Worm (Caenorhabditis elegans): ENCODE data around the gene gmap-1.

gmap-1 gene

DNA sequence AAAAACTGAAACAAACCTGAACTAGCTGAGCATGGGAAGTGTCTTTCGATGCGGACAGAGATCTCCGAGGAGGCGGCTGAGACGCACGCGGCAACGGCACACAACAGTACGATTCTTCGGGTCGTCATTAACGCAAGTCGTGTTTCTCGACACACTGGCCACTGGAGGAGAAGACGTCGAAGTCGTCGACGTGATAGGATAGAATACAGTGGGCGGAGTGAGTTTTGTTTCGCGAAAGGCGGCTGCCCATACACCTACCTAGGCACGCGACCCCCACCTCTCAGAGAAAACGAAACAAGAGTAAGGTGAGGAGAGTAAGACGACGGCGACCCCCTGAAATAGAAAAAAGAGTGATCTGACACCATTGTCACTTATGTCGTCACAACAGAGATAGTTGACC, at the start of gene gmap-1:
Gene gmap-1 (minus strand): TSS at position 211 of the 400 bp plus-strand sequence.
- TF ChIP-seq unc-62 (GFP tag; optimal IDR thresholded peaks at IDR 0.05): no peak

DNA sequence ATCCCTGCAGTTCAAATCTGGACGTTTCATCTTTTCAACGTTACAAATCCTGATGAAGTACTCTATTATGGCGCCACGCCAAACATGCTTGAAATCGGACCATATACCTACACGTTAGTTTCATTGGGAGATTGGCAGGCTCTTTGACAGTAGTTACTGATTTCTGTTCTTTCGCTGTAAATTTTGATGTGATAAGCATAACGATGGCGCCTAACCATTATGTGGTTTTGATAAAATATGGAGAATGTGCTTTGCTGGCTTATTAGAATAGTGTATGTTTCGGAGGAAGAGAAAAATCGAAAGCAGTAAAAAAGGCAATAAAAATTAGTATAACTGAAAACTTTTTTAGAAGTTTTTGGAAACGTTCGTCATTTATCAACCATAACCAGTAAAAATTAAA, 47.9 kb upstream of the gmap-1 start:
- TF ChIP-seq unc-62 (GFP tag; optimal IDR thresholded peaks at IDR 0.05): no peak

DNA sequence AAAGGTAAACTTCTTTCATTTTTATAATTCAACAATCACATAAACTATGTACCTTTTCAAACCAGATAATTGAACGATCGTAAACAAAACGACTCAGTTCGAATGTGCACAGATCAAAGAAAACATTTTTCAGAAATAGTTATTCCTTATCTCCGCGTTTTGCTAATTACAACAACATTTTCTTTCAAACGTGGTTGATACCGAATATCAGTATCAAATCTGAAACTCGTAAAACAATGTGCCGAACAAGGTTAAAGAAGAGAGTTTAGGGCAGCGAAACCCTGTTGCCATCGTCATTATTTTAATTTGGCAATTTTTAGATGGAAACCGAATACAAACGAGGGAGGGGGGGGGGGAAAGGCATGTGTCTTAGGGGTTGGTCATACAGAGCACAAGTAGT, 46.6 kb upstream of the gmap-1 start, which contains the start of gene scav-4:
Gene scav-4 (plus strand): TSS at position 383 of the 400 bp plus-strand sequence.
- TF ChIP-seq unc-62 (GFP tag; optimal IDR thresholded peaks at IDR 0.05): no peak

DNA sequence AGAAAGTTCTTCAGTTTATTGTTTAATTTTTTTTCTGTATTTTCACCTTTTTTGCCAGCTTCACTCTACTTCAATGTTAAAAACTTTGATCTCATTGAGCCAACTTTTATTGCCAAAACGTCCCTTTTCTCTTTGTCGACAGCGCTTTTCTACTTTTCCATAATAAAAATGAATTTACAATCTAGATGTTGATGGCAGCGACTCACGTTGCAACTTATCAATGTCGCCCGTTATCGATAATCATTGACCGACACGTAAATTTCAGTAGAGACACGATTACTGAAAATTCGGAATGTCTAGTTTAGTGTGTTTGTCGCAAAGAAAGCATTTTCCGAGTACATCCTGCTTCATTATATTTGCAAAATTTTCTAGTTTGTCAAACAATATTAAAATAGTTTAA, 45.0 kb upstream of the gmap-1 start:
- TF ChIP-seq unc-62 (GFP tag; optimal IDR thresholded peaks at IDR 0.05): no peak

ce11 chrX:12978569-12978968, 43.8 kb upstream of the gmap-1 start:
- no peak for TF ChIP-seq unc-62 (GFP tag; optimal IDR thresholded peaks at IDR 0.05)

DNA sequence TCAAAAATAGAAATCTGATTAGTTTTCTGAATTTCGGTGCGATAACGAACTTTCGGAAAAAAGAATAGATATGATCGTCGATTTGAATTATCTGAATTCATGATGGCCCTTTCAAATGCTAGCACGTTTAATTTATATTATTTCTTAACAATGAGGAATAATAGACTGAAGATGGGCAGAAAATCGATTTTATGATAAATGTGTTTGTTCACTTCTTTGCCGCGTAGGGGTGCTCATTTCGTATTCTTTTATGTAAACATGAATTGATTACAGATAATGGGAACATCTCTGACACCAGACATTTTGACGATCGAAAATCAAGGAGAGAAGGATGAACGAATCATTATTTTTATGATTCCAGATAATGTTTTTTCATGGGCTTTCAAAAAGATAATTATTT, 42.7 kb upstream of the gmap-1 start, which contains the start of gene F11C1.9:
Gene F11C1.9 (minus strand): TSS at position 101 of the 400 bp plus-strand sequence.
- TF ChIP-seq unc-62 (GFP tag; optimal IDR thresholded peaks at IDR 0.05): no peak

DNA sequence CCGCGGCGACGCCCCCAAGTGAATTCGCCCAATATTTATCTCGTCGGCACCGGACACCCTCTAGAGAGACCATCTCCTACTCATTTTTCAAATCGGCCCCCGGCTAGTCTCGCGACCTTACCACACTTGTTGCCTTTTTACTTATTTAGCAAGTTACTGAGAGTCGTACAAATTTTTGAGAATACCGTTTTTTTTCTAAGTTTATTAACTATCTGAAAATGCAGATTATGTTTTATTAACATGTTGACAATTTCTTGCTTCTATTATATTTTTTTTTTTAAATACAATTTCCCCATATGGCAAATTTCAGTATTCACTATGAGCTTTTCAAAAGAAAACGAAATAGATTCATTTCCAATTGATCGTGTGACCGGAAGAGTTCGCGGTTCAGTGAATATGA, 42.0 kb upstream of the gmap-1 start, which contains the start of the genes F11C1.4 and F11C1.10:
Gene F11C1.4 (plus strand): TSS at position 301 of the 400 bp plus-strand sequence.
Gene F11C1.10 (plus strand): TSS at position 309 of the 400 bp plus-strand sequence.
- TF ChIP-seq unc-62 (GFP tag; optimal IDR thresholded peaks at IDR 0.05): no peak

- TF ChIP-seq unc-62 (GFP tag; optimal IDR thresholded peaks at IDR 0.05): no peak
Observed at ce11 chrX:12975595-12976089, 40.9 kb upstream of the gmap-1 start, which contains the start of gene ppk-3. ppk-3 (minus strand) TSS chrX:12975645.

DNA sequence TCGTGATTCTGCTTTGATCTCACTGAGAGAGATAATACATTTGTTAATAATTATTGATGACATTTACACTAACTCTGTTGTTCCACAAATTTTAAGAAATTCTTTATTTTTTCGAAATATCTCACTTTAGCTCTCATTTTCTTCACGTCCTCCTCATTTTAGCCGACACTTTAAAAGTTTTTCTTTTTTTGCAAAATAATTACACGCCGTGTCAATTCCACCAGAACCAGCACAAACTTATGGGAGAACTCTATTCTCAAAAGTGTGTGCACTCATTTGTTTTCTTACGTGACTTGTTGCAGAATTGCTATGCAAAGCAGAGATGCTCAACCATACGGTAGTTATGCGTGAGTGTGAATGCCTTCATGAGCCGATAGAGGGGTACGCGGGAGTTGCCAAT, 30.4 kb upstream of the gmap-1 start, which contains the start of gene frpr-2:
Gene frpr-2 (plus strand): TSS at position 301 of the 400 bp plus-strand sequence.
- TF ChIP-seq unc-62 (GFP tag; optimal IDR thresholded peaks at IDR 0.05): no peak

ce11 chrX:12958897-12959296, 24.1 kb upstream of the gmap-1 start:
- TF ChIP-seq unc-62 (GFP tag; optimal IDR thresholded peaks at IDR 0.05): no peak

DNA sequence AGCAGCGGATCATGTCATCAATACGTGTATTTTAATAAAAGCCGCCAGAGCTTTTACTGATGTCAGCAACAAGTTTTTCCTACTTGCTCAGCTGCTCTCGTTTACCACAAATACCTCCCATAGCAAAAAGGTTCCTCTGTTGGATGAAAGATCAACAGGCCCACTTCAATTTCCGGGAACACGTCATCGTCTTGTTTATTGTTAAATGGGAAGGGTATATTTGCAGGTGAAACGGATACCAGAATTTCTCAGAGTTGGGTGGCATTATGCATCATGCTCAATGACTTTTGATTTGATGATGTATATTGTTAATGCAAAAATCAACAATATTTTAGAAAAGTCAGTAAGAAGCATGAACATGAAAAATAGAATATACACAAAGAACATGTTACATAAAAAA, 16.4 kb upstream of the gmap-1 start:
- no peak for TF ChIP-seq unc-62 (GFP tag; optimal IDR thresholded peaks at IDR 0.05)

DNA sequence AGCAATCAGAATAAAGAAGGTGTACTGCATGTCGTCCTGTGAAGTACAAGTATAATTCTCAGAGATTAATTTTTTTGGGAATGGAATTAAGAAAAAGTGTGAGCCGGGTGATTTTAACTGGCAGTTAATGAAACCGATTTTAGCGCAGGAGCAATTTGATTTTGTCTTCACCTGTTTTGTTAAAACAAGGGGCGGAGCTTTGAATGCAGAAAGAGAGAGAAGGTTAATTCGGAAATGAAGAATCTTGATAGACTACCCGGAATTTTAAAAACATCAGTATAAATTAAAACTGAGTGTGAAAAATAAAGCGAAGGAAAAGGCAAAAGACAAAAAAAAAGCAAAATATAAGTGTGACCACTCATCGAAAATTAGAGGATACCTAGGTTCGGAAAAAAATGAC, 11.8 kb upstream of the gmap-1 start, which contains the start of gene C05E7.3:
Gene C05E7.3 (minus strand): TSS at position 101 of the 400 bp plus-strand sequence.
- no peak for TF ChIP-seq unc-62 (GFP tag; optimal IDR thresholded peaks at IDR 0.05)

ce11 chrX:12944661-12945060, 9.9 kb upstream of the gmap-1 start:
- TF ChIP-seq unc-62 (GFP tag; optimal IDR thresholded peaks at IDR 0.05): no peak

DNA sequence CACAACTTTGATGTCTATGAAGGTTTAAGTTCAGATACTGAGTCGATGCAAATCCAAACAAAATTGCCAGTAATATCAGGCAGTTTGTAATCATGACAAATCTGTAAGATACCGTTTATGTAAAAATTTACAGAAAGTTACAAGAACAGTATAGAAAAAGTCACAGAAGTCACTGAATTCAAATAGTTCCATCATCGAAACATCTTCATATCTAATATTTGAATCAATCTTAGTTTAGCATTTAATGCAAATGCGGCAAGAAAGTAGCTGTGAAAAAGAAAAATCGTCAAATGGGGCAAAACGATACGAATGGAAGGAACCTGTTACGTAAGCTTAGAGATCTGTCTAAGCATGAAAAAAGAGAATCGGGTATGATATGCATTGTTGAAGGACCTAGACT, 8.4 kb upstream of the gmap-1 start, which contains the start of gene gmap-2:
Gene gmap-2 (minus strand): TSS at position 101 of the 400 bp plus-strand sequence.
- TF ChIP-seq unc-62 (GFP tag; optimal IDR thresholded peaks at IDR 0.05): no peak

- TF ChIP-seq unc-62 (GFP tag; optimal IDR thresholded peaks at IDR 0.05): no peak
Observed at ce11 chrX:12942296-12942695, 7.5 kb upstream of the gmap-1 start.

DNA sequence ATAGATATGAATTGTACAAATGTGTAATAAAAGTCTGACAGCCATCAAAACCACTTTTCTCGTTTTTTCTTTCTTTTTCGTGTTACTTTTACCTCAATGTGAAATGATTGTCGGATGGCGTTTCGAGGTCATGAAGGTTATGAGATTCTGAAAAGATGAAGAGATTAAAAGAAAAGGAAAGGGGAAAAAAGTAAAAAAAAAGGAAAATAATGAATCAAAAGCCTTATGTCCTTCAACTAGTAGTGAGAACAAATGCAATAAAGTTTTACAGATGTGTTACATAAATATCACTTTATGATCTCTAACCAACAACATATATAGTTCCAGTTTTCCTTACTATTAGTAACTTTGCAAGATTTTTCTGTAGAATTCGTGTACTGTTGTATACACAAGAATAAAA, 6.0 kb upstream of the gmap-1 start, which contains the start of gene gmap-3:
Gene gmap-3 (minus strand): TSS at position 148 of the 400 bp plus-strand sequence.
- no peak for TF ChIP-seq unc-62 (GFP tag; optimal IDR thresholded peaks at IDR 0.05)

ce11 chrX:12937521-12937920, 2.7 kb upstream of the gmap-1 start:
- no peak for TF ChIP-seq unc-62 (GFP tag; optimal IDR thresholded peaks at IDR 0.05)
